Fruit fly (Drosophila melanogaster) whole organism, embryonic: ENCODE measurements around the gene Col4a1.

Experiments
- BEAF-32 ChIP-seq: fragments of 200-800 bp; sonication (Bioruptor generic); optimal IDR thresholded peaks from 3 replicates; lab custom pipeline; 2017; ENCODE audit warnings: missing biosample characterization, missing genetic modification characterization, mild to moderate bottlenecking, moderate library complexity, missing genetic modification reagents
- Bgb ChIP-seq: fragments of 200-800 bp; sonication (Bioruptor generic); IDR thresholded peaks from 2 replicates; pipeline ENCODE4 v1.3.6; 2022; ENCODE audit warnings: missing biosample characterization, missing genetic modification characterization; ENCODE audit not compliant: partially characterized antibody
- CG10267 ChIP-seq: fragments of 200-800 bp; sonication (Bioruptor generic); optimal IDR thresholded peaks from 2 replicates; lab custom pipeline; 2018; ENCODE audit warnings: missing biosample characterization, mild to moderate bottlenecking, missing genetic modification characterization, moderate library complexity
- CG11504 ChIP-seq: fragments of 200-800 bp; sonication (Bioruptor generic); optimal IDR thresholded peaks from 3 replicates; lab custom pipeline; 2019; ENCODE audit warnings: missing biosample characterization, mild to moderate bottlenecking, missing genetic modification characterization, moderate library complexity
- CG11696 ChIP-seq: fragments of 200-800 bp; sonication (Bioruptor generic); IDR thresholded peaks from 2 replicates; pipeline ENCODE4 v1.3.6; 2022; ENCODE audit warnings: missing biosample characterization, missing genetic modification characterization
- CG12942 ChIP-seq: fragments of 200-800 bp; sonication (Bioruptor generic); optimal IDR thresholded peaks from 3 replicates; lab custom pipeline; 2016; ENCODE audit warnings: missing biosample characterization, missing genetic modification characterization
- CG13424 ChIP-seq: fragments of 200-800 bp; sonication (Bioruptor generic); optimal IDR thresholded peaks from 2 replicates; lab custom pipeline; 2019; ENCODE audit warnings: missing biosample characterization, mild to moderate bottlenecking, missing genetic modification characterization, moderate library complexity
- CG15269 ChIP-seq: fragments of 200-800 bp; sonication (Bioruptor generic); optimal IDR thresholded peaks from 2 replicates; lab custom pipeline; 2018; ENCODE audit warnings: missing biosample characterization, mild to moderate bottlenecking, missing genetic modification characterization, moderate library complexity
- CG17912 ChIP-seq: fragments of 200-800 bp; sonication (Bioruptor generic); optimal IDR thresholded peaks from 2 replicates; lab custom pipeline; 2018; ENCODE audit warnings: missing biosample characterization, mild to moderate bottlenecking, missing genetic modification characterization
- CG30020 ChIP-seq: fragments of 200-800 bp; optimal IDR thresholded peaks from 2 replicates; lab custom pipeline; 2019; ENCODE audit warnings: missing biosample characterization, mild to moderate bottlenecking, missing genetic modification characterization, moderate library complexity
- CG34376 ChIP-seq: fragments of 200-800 bp; sonication (Bioruptor generic); optimal IDR thresholded peaks from 2 replicates; lab custom pipeline; 2018; ENCODE audit warnings: missing biosample characterization, mild to moderate bottlenecking, missing genetic modification characterization
- CG4617 ChIP-seq: fragments of 200-800 bp; sonication (Bioruptor generic); optimal IDR thresholded peaks from 3 replicates; lab custom pipeline; 2016; ENCODE audit warnings: missing biosample characterization, missing genetic modification characterization, borderline replicate concordance
- CG5953 ChIP-seq: fragments of 200-800 bp; sonication (Bioruptor generic); IDR thresholded peaks from 2 replicates; pipeline ENCODE4 v1.3.6; 2022; ENCODE audit warnings: missing biosample characterization, missing genetic modification characterization
- CG6254 ChIP-seq: fragments of 200-800 bp; sonication (Bioruptor generic); optimal IDR thresholded peaks from 3 replicates; lab custom pipeline; 2017; ENCODE audit warnings: mild to moderate bottlenecking, missing biosample characterization, missing genetic modification reagents, missing genetic modification characterization
- CG7963 ChIP-seq: fragments of 200-800 bp; sonication (Bioruptor generic); IDR thresholded peaks from 3 replicates; pipeline ENCODE4 v1.3.6; 2022; ENCODE audit warnings: missing biosample characterization, missing genetic modification characterization; ENCODE audit not compliant: partially characterized antibody
- CG9727 ChIP-seq: fragments of 200-800 bp; sonication (Bioruptor generic); optimal IDR thresholded peaks from 3 replicates; lab custom pipeline; 2017; ENCODE audit warnings: missing biosample characterization, mild to moderate bottlenecking, missing genetic modification characterization
- CHES-1-like ChIP-seq: fragments of 200-800 bp; sonication (Bioruptor generic); optimal IDR thresholded peaks from 2 replicates; lab custom pipeline; 2016; ENCODE audit warnings: missing biosample characterization, missing genetic modification characterization
- CrebB ChIP-seq: fragments of 200-800 bp; sonication (Bioruptor generic); optimal IDR thresholded peaks from 3 replicates; lab custom pipeline; 2018; ENCODE audit warnings: missing biosample characterization, mild to moderate bottlenecking, missing genetic modification characterization
- Doc3 ChIP-seq: fragments of 200-800 bp; sonication (Bioruptor generic); IDR thresholded peaks from 3 replicates; pipeline ENCODE4 v1.3.6; 2022; ENCODE audit warnings: missing biosample characterization, missing genetic modification characterization; ENCODE audit not compliant: partially characterized antibody
- GATAe ChIP-seq: fragments of 200-800 bp; sonication (Bioruptor generic); conservative IDR thresholded peaks from 2 replicates; pipeline ENCODE4 v1.3.6; 2022; ENCODE audit warnings: missing biosample characterization, missing genetic modification characterization
- HLH54F ChIP-seq: fragments of 200-800 bp; sonication (Bioruptor generic); optimal IDR thresholded peaks from 3 replicates; lab custom pipeline; 2016; ENCODE audit warnings: missing biosample characterization, missing genetic modification characterization
- HLHmδ ChIP-seq: fragments of 200-800 bp; sonication (Bioruptor generic); optimal IDR thresholded peaks from 2 replicates; lab custom pipeline; 2018; ENCODE audit warnings: missing biosample characterization, mild to moderate bottlenecking, missing genetic modification characterization, moderate library complexity
- Hey ChIP-seq: fragments of 200-800 bp; sonication (Bioruptor generic); optimal IDR thresholded peaks from 3 replicates; lab custom pipeline; 2018; ENCODE audit warnings: missing biosample characterization, mild to moderate bottlenecking, missing genetic modification characterization
- Hmx ChIP-seq: fragments of 200-800 bp; sonication (Bioruptor generic); optimal IDR thresholded peaks from 2 replicates; lab custom pipeline; 2016; ENCODE audit warnings: missing biosample characterization, missing genetic modification characterization
- Hr78 ChIP-seq, 2 experiments: fragments of 200-800 bp in 1 of 2; fragments of >200 bp in 1 of 2; sonication (Bioruptor generic) in 1 of 2; optimal IDR thresholded peaks; 2 replicates each; lab custom pipeline; 2017 to 2019; ENCODE audit warnings: missing biosample characterization in 2 of 2, missing genetic modification characterization in 2 of 2, mild to moderate bottlenecking in 1 of 2, moderate library complexity in 1 of 2
- Lhr ChIP-seq: fragments of 200-800 bp; sonication (Bioruptor generic); optimal IDR thresholded peaks from 3 replicates; lab custom pipeline; 2017; ENCODE audit warnings: mild to moderate bottlenecking, missing biosample characterization, missing genetic modification reagents, missing genetic modification characterization
- Lpt ChIP-seq: fragments of >200 bp; optimal IDR thresholded peaks from 2 replicates; lab custom pipeline; 2018; ENCODE audit warnings: missing biosample characterization, missing genetic modification characterization
- MESR4 ChIP-seq: fragments of 200-800 bp; sonication (Bioruptor generic); optimal IDR thresholded peaks from 2 replicates; lab custom pipeline; 2018; ENCODE audit warnings: missing biosample characterization, mild to moderate bottlenecking, missing genetic modification characterization, moderate library complexity
- Med ChIP-seq: fragments of 200-800 bp; sonication (Bioruptor generic); peaks from one replicate; lab custom pipeline; 2016; ENCODE audit warnings: missing biosample characterization, missing genetic modification characterization, mild to moderate bottlenecking, inconsistent platforms, moderate library complexity
- Ptx1 ChIP-seq: fragments of 200-800 bp; sonication (Bioruptor generic); IDR thresholded peaks from 2 replicates; pipeline ENCODE4 v1.3.6; 2022; ENCODE audit warnings: missing biosample characterization, missing genetic modification characterization
- bbx ChIP-seq: fragments of 200-800 bp; sonication (Bioruptor generic); IDR thresholded peaks from 2 replicates; pipeline ENCODE4 v1.3.6; 2022; ENCODE audit warnings: missing biosample characterization, missing genetic modification characterization; ENCODE audit not compliant: partially characterized antibody
- crc ChIP-seq: fragments of 200-800 bp; sonication (Bioruptor generic); optimal IDR thresholded peaks from 2 replicates; lab custom pipeline; 2016; ENCODE audit warnings: missing biosample characterization, missing genetic modification characterization
- croc ChIP-seq: fragments of 200-800 bp; sonication (Bioruptor generic); conservative IDR thresholded peaks from 3 replicates; pipeline ENCODE4 v1.3.6; 2022; ENCODE audit warnings: missing biosample characterization, missing genetic modification characterization
- en ChIP-seq: fragments of 200-800 bp; sonication (Bioruptor generic); optimal IDR thresholded peaks from 2 replicates; lab custom pipeline; 2016; ENCODE audit warnings: missing biosample characterization, missing genetic modification characterization
- eve ChIP-seq, 2 experiments: fragments of >200 bp; optimal IDR thresholded peaks; 2 replicates each; lab custom pipeline; 2017; ENCODE audit warnings: missing biosample characterization in 2 of 2, missing genetic modification characterization in 2 of 2
- gcm2 ChIP-seq: fragments of 200-800 bp; sonication (Bioruptor generic); optimal IDR thresholded peaks from 2 replicates; lab custom pipeline; 2016; ENCODE audit warnings: missing biosample characterization, missing genetic modification characterization
- gem ChIP-seq: fragments of 200-800 bp; sonication (Bioruptor generic); optimal IDR thresholded peaks from 2 replicates; lab custom pipeline; 2019; ENCODE audit warnings: missing biosample characterization, mild to moderate bottlenecking, missing genetic modification characterization, moderate library complexity
- hbn ChIP-seq: fragments of 200-800 bp; sonication (Bioruptor generic); IDR thresholded peaks from 2 replicates; pipeline ENCODE4 v1.3.6; 2022; ENCODE audit warnings: missing biosample characterization, missing genetic modification characterization; ENCODE audit not compliant: partially characterized antibody
- hkb ChIP-seq, 2 experiments: fragments of 200-800 bp in 1 of 2; fragments of >200 bp in 1 of 2; sonication (Bioruptor generic) in 1 of 2; IDR thresholded peaks in 1 of 2; optimal IDR thresholded peaks in 1 of 2; 2 replicates each; pipeline versions ENCODE4 v1.3.6 to Lab custom; 2017 to 2022; ENCODE audit warnings: missing biosample characterization in 1 of 2, missing genetic modification characterization in 1 of 2
- knrl ChIP-seq: fragments of 200-800 bp; sonication (Bioruptor generic); IDR thresholded peaks from 3 replicates; pipeline ENCODE4 v1.3.6; 2022; ENCODE audit warnings: missing biosample characterization, missing genetic modification characterization; ENCODE audit not compliant: partially characterized antibody
- luna ChIP-seq: fragments of 200-800 bp; sonication (Bioruptor generic); optimal IDR thresholded peaks from 2 replicates; lab custom pipeline; 2016; ENCODE audit warnings: missing biosample characterization, missing genetic modification characterization
- salm ChIP-seq: fragments of 200-800 bp; sonication (Bioruptor generic); optimal IDR thresholded peaks from 2 replicates; lab custom pipeline; 2018; ENCODE audit warnings: missing biosample characterization, mild to moderate bottlenecking, missing genetic modification characterization
- slou ChIP-seq: fragments of 200-800 bp; sonication (Bioruptor generic); optimal IDR thresholded peaks from 3 replicates; lab custom pipeline; 2016; ENCODE audit warnings: missing biosample characterization, missing genetic modification characterization
- sqz ChIP-seq: fragments of 200-800 bp; sonication (Bioruptor generic); optimal IDR thresholded peaks from 3 replicates; lab custom pipeline; 2018; ENCODE audit warnings: missing biosample characterization, mild to moderate bottlenecking, missing genetic modification characterization
- tup ChIP-seq: fragments of 200-800 bp; sonication (Bioruptor generic); optimal IDR thresholded peaks from 2 replicates; lab custom pipeline; 2016; ENCODE audit warnings: missing biosample characterization, mild to moderate bottlenecking, missing genetic modification characterization, moderate library complexity
- vfl ChIP-seq: fragments of 200-800 bp; sonication (Bioruptor generic); optimal IDR thresholded peaks from 2 replicates; lab custom pipeline; 2016; ENCODE audit warnings: missing biosample characterization, missing genetic modification characterization
- vvl ChIP-seq: fragments of 200-800 bp; sonication (Bioruptor generic); IDR thresholded peaks from 2 replicates; pipeline ENCODE4 v1.3.6; 2022; ENCODE audit warnings: missing biosample characterization, missing genetic modification characterization

Gene Col4a1

DNA sequence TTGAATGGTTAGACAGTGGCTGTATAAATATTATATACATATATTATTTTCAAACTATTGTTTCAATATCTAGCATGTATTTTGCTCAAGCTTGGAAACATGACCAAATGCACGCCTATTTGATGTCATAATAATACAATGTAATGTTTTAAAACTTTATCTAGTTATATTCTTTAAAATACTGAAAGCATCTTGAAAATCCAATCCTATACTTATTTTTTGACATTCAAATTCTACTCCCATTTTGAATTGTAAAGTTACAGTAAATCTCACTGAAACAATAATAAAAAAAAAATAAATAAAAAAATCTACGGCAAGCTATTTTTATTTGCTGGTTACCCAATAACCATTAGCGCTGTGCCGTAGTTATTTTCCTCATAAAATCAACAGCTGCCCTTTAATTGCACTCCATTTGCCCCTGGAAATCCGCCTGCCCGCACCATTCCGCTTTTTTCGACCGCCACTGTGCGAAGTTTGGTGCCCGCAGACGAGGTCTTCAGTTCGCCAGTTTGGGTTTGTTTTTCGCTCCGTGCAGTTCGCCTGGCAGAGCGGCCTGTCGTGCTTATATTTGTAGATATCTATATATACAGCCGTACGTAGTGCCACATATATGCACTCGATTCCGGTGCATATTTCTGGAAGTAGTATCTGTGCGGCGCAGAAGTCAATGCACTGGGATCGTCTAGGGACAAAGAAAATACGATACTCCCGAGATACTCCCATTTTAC, 15.6 kb downstream of the Col4a1 start (continued):
- peak; percentile 11 for TF ChIP-seq CG4617
- TF ChIP-seq knrl (GFP tag; lab: Robert Waterston, UW) = no peak; the same call in 2 of the 3 replicates
- TF ChIP-seq hbn (GFP tag; lab: Robert Waterston, UW) = no peak
- no peak for TF ChIP-seq eve (GFP tag; optimal IDR thresholded peaks at IDR 0.05; lab: Kevin White, UChicago)
- 0 out of 2 replicates have a peak, but pooled peaks have one; percentile 26 for TF ChIP-seq Ptx1 (GFP tag; lab: Robert Waterston, UW)
- TF ChIP-seq CG12942 (GFP tag; lab: Kevin White, UChicago) = peak; percentile 36
- TF ChIP-seq vvl (GFP tag; lab: Robert Waterston, UW) = peak; percentile 27; the same call in 1 of the 2 replicates
- no peak for TF ChIP-seq GATAe (GFP tag; lab: Robert Waterston, UW)
- no peak for TF ChIP-seq vfl (GFP tag; lab: Kevin White, UChicago)
- TF ChIP-seq CG13424 (tag; lab: Kevin White, UChicago) = peak; percentile 70
- no peak for TF ChIP-seq luna (GFP tag; lab: Kevin White, UChicago)
- no peak for TF ChIP-seq Lpt
- no peak for TF ChIP-seq CG30020
- TF ChIP-seq sqz (GFP tag; lab: Kevin White, UChicago) = peak; percentile 82
- TF ChIP-seq CG11504 (tag; lab: Kevin White, UChicago) = peak; percentile 79
- TF ChIP-seq Hr78 (GFP tag; optimal IDR thresholded peaks at IDR 0.05; lab: Kevin White, UChicago) = no peak
- peak; percentile 35; the same call in 1 of the 3 replicates for TF ChIP-seq croc
- TF ChIP-seq HLH54F (GFP tag; lab: Kevin White, UChicago) = no peak
- no peak for TF ChIP-seq BEAF-32
- TF ChIP-seq CrebB = no peak
- no peak for TF ChIP-seq CG34376 (GFP tag; lab: Kevin White, UChicago)
- TF ChIP-seq CG5953 (GFP tag; lab: Robert Waterston, UW) = peak; percentile 49; the same call in 1 of the 2 replicates
- peak; percentile 92 for TF ChIP-seq Med (GFP tag; lab: Kevin White, UChicago)
- TF ChIP-seq Bgb (GFP tag; lab: Robert Waterston, UW) = no peak
- TF ChIP-seq CG17912 (GFP tag; lab: Kevin White, UChicago) = no peak
- TF ChIP-seq Doc3 (GFP tag; lab: Robert Waterston, UW) = no peak
- peak; percentile 66 for TF ChIP-seq gem (tag; lab: Kevin White, UChicago)
- peak; percentile 30 for TF ChIP-seq CG6254 (GFP tag; lab: Kevin White, UChicago)
- peak; percentile 32 for TF ChIP-seq slou (GFP tag; lab: Kevin White, UChicago)
- TF ChIP-seq bbx (GFP tag; lab: Robert Waterston, UW) = peak; percentile 46
- no peak for TF ChIP-seq gcm2 (GFP tag; lab: Kevin White, UChicago)
- no peak for TF ChIP-seq CG7963 (GFP tag; lab: Robert Waterston, UW)
- TF ChIP-seq salm (tag; lab: Kevin White, UChicago) = no peak
- TF ChIP-seq hkb (optimal IDR thresholded peaks at IDR 0.05; lab: Kevin White, UChicago) = no peak
- peak; percentile 55 for TF ChIP-seq hkb (GFP tag; IDR thresholded peaks at IDR 0.05; lab: Robert Waterston, UW)
- no peak for TF ChIP-seq Lhr (GFP tag; lab: Kevin White, UChicago)
- no peak for TF ChIP-seq Hey (tag; lab: Kevin White, UChicago)
- peak; percentile 7 for TF ChIP-seq MESR4 (GFP tag; lab: Kevin White, UChicago)
- no peak for TF ChIP-seq tup
- peak; percentile 53 for TF ChIP-seq CG10267
- no peak for TF ChIP-seq en (GFP tag; lab: Kevin White, UChicago)
- no peak for TF ChIP-seq CHES-1-like (GFP tag; lab: Kevin White, UChicago)
- no peak for TF ChIP-seq Hmx (GFP tag; lab: Kevin White, UChicago)
- TF ChIP-seq CG15269 (tag; lab: Kevin White, UChicago) = peak; percentile 72
- TF ChIP-seq CG11696 (GFP tag; lab: Robert Waterston, UW) = peak; percentile 41; the same call in 1 of the 2 replicates
- peak; percentile 60 for TF ChIP-seq CG9727 (GFP tag; lab: Kevin White, UChicago)
- TF ChIP-seq crc (GFP tag; lab: Kevin White, UChicago) = no peak
- TF ChIP-seq HLHmδ (GFP tag; lab: Kevin White, UChicago) = no peak
